Fruit fly (Drosophila melanogaster): ENCODE data around the gene CG5645.
A peak's percentile ranks its signal among the peaks of the same experiment; 100 is the strongest.

Gene CG5645

DNA sequence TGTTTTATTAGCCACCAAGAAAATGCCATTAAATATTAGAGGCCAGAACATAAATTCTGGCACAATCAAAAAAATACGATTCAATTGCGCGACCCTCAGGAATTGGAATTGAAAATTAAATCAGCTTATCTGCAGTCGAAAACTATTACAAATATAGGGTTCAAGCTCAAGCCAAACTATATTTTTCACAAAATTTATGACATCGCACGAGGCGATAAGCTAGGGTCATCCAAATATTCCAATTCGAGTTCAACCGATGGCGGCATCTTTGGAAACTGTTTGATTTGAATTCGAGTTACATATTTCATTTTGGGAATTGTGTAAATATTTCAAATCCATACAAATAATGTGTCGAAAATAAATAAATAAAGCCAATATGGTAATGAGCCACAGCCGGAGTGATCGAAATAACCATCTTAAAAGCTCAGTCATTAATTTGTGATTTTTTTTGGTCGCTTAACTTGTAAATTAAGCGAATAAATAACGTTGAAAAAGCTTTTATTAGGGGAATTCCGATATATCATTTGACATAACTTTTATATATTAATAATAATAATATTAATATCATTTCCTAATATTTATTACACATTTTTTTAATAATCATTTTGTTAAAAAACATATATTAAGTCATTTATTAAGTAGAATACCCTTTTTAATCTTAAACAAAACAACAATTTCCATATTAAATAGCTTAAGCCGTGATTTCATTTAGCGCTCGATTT is 51.4 kb downstream of the CG5645 start (continued):
- no peak for TF ChIP-seq danr (GFP tag; IDR thresholded peaks at IDR 0.05)
- peak; percentile 12 for TF ChIP-seq dmrt11E (tag; optimal IDR thresholded peaks at IDR 0.05)
- TF ChIP-seq CG11695 (GFP tag; IDR thresholded peaks at IDR 0.05), result peak; percentile 52; the same call in 1 of the 3 replicates
- peak; percentile 28 for TF ChIP-seq Meics (GFP tag; optimal IDR thresholded peaks at IDR 0.05)
- TF ChIP-seq chinmo (GFP tag; IDR thresholded peaks at IDR 0.05; ENCODE audit: partially characterized antibody), result 0 out of 4 replicates have a peak, but pooled peaks have one; percentile 21
- no peak for TF ChIP-seq salm (tag; optimal IDR thresholded peaks at IDR 0.05)
- TF ChIP-seq CG13296 (GFP tag; optimal IDR thresholded peaks at IDR 0.05), result peak; percentile 28
- peak in 1 of 2 experiments; percentile 16 for TF ChIP-seq bsh (GFP tag; optimal IDR thresholded peaks at IDR 0.05)
- TF ChIP-seq Mes4 (GFP tag; optimal IDR thresholded peaks at IDR 0.05), result no peak
- TF ChIP-seq CG6689 (GFP tag; IDR thresholded peaks at IDR 0.05), result peak; percentile 9; the same call in 1 of the 2 replicates
- TF ChIP-seq CG32532 (GFP tag; IDR thresholded peaks at IDR 0.05), result no peak
- no peak for TF ChIP-seq Fer2 (tag; optimal IDR thresholded peaks at IDR 0.05)
- TF ChIP-seq Nf-YB (GFP tag; optimal IDR thresholded peaks at IDR 0.05), result peak; percentile 9
- TF ChIP-seq lab (GFP tag; optimal IDR thresholded peaks at IDR 0.05), result peak; percentile 35
- TF ChIP-seq vvl (GFP tag; IDR thresholded peaks at IDR 0.05), result peak; percentile 8; the same call in 1 of the 2 replicates
- no peak for TF ChIP-seq sisA (GFP tag; IDR thresholded peaks at IDR 0.05)
- TF ChIP-seq CG7839 (tag; optimal IDR thresholded peaks at IDR 0.05), result peak; percentile 24
- peak; percentile 49 for TF ChIP-seq sens (GFP tag)
- no peak for TF ChIP-seq jing (GFP tag; optimal IDR thresholded peaks at IDR 0.05)
- peak; percentile 43 for TF ChIP-seq Sox102F (GFP tag; optimal IDR thresholded peaks at IDR 0.05)
- TF ChIP-seq Hr78 (GFP tag; optimal IDR thresholded peaks at IDR 0.05), result peak in 1 of 2 experiments; percentile 73
- peak; percentile 30 for TF ChIP-seq CG10979 (tag; optimal IDR thresholded peaks at IDR 0.05)
- TF ChIP-seq HmgZ (tag; optimal IDR thresholded peaks at IDR 0.05), result no peak
- TF ChIP-seq CG2678 (tag; optimal IDR thresholded peaks at IDR 0.05), result peak; percentile 66
- TF ChIP-seq CG15269 (tag; optimal IDR thresholded peaks at IDR 0.05), result peak; percentile 29
- TF ChIP-seq CG17612 (GFP tag; IDR thresholded peaks at IDR 0.05), result no peak
- no peak for TF ChIP-seq E2f2 (GFP tag; IDR thresholded peaks at IDR 0.05)
- peak; percentile 35 for TF ChIP-seq CG12391 (tag; optimal IDR thresholded peaks at IDR 0.05)
- TF ChIP-seq CG34376 (GFP tag; optimal IDR thresholded peaks at IDR 0.05), result peak; percentile 70
- TF ChIP-seq PHDP (tag; optimal IDR thresholded peaks at IDR 0.05), result peak; percentile 65
- peak; percentile 12 for TF ChIP-seq Asciz (GFP tag; optimal IDR thresholded peaks at IDR 0.05)
- TF ChIP-seq Hmr (GFP tag; optimal IDR thresholded peaks at IDR 0.05), result peak; percentile 13
- TF ChIP-seq CG13424 (tag; optimal IDR thresholded peaks at IDR 0.05), result peak; percentile 27
- peak; percentile 25 for TF ChIP-seq odd (GFP tag; optimal IDR thresholded peaks at IDR 0.05)
- TF ChIP-seq Trl (optimal IDR thresholded peaks at IDR 0.05), result no peak
- no peak for TF ChIP-seq Trl (GFP tag; optimal IDR thresholded peaks at IDR 0.05)
- peak; percentile 30 for TF ChIP-seq abd-A (tag; optimal IDR thresholded peaks at IDR 0.05)
- peak in 1 of 2 experiments; percentile 57 for TF ChIP-seq Pdp1 (GFP tag; optimal IDR thresholded peaks at IDR 0.05)
- TF ChIP-seq CG3847 (GFP tag; IDR thresholded peaks at IDR 0.05), result no peak
- TF ChIP-seq CG2712 (tag; optimal IDR thresholded peaks at IDR 0.05), result peak; percentile 57
- no peak for TF ChIP-seq Dref (GFP tag; IDR thresholded peaks at IDR 0.05)
- TF ChIP-seq pros (GFP tag; optimal IDR thresholded peaks at IDR 0.05), result no peak
- TF ChIP-seq sqz (GFP tag; optimal IDR thresholded peaks at IDR 0.05), result peak; percentile 21
- peak; percentile 63 for TF ChIP-seq gsb-n (tag; optimal IDR thresholded peaks at IDR 0.05)
- peak; percentile 52 for TF ChIP-seq unpg (GFP tag; optimal IDR thresholded peaks at IDR 0.05)
- peak; percentile 36 for TF ChIP-seq CG17829 (tag; optimal IDR thresholded peaks at IDR 0.05)
- peak; percentile 60 for TF ChIP-seq CG18262 (tag; optimal IDR thresholded peaks at IDR 0.05)
- TF ChIP-seq kay (GFP tag; optimal IDR thresholded peaks at IDR 0.05), result no peak
